Worm (Caenorhabditis elegans): ENCODE measurements around the gene W04E12.5.

The W04E12.5 gene

ce11 chrV:19743305-19743704 is 2.6 kb upstream of the W04E12.5 start, which contains the start of gene W04E12.4:
Gene W04E12.4 (plus strand): TSS chrV:19743605.
- TF ChIP-seq unc-130 (GFP tag; optimal IDR thresholded peaks at IDR 0.05) (no peak), ceh-28 (tag; optimal IDR thresholded peaks at IDR 0.05) (no peak), ceh-62 (tag; optimal IDR thresholded peaks at IDR 0.05) (no peak), ceh-82 (tag; optimal IDR thresholded peaks at IDR 0.05) (no peak), mdl-1 (tag; optimal IDR thresholded peaks at IDR 0.05) (no peak), spr-3 (GFP tag; optimal IDR thresholded peaks at IDR 0.05) (no peak), nhr-25 (tag; optimal IDR thresholded peaks at IDR 0.05; ENCODE audit: borderline replicate concordance, insufficient read depth) (no peak), lir-3 (tag; optimal IDR thresholded peaks at IDR 0.05) (no peak), spr-1 (tag; optimal IDR thresholded peaks at IDR 0.05) (no peak), lin-29 (GFP tag; IDR thresholded peaks at IDR 0.05) (no peak), vab-7 (GFP tag; IDR thresholded peaks at IDR 0.05) (no peak), D1046.2 (GFP tag; IDR thresholded peaks at IDR 0.05) (no peak), rbr-2 (tag; optimal IDR thresholded peaks at IDR 0.05) (no peak), nhr-41 (GFP tag; IDR thresholded peaks at IDR 0.05) (no peak), tra-1 (GFP tag; IDR thresholded peaks at IDR 0.05) (no peak)

ce11 chrV:19743794-19744193 is 2.2 kb upstream of the W04E12.5 start:
- TF ChIP-seq nhr-6 (tag; optimal IDR thresholded peaks at IDR 0.05) (no peak), php-3 (GFP tag; IDR thresholded peaks at IDR 0.05) (0 out of 2 replicates have a peak, but pooled peaks have one; percentile 23), set-16 (GFP tag; IDR thresholded peaks at IDR 0.05) (peak; percentile 55; the same call in 1 of the 2 replicates)

DNA sequence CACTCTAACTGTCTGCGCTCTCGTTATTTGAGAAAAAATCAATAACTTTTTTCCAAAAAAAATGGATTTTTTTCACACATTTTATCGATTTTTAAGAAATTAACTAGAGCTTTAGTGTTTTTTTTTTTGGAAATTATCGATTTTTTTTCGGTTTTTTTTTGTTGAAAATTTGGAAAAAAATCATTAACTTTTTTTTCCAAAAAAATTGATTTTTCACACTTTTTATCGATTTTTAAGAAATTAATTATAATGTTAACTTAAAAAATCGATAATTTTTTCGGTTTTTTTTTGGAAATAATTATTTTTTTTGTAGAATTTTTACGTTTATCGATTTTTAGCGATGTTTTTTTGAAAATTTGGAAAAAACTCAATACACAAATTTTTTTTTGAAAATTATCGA is 1.7 kb upstream of the W04E12.5 start:
- no peak for TF ChIP-seq ZK546.5 (tag; optimal IDR thresholded peaks at IDR 0.05)
- peak; percentile 76 for TF ChIP-seq ceh-28 (tag; optimal IDR thresholded peaks at IDR 0.05)
- no peak for TF ChIP-seq aly-2 (tag; optimal IDR thresholded peaks at IDR 0.05)

- 0 out of 2 replicates have a peak, but pooled peaks have one; percentile 33 for TF ChIP-seq php-3 (GFP tag; IDR thresholded peaks at IDR 0.05)
- TF ChIP-seq saeg-2 (GFP tag; IDR thresholded peaks at IDR 0.05), result no peak
- no peak for TF ChIP-seq sdz-12 (GFP tag; optimal IDR thresholded peaks at IDR 0.05)
- no peak for TF ChIP-seq hif-1 (tag; optimal IDR thresholded peaks at IDR 0.05)
- no peak for TF ChIP-seq ceh-44 (GFP tag; IDR thresholded peaks at IDR 0.05)
- no peak for TF ChIP-seq spr-3 (GFP tag; optimal IDR thresholded peaks at IDR 0.05)
Observed at ce11 chrV:19747144-19747543, 1.2 kb downstream of the W04E12.5 start.

- no peak for TF ChIP-seq daf-16 (GFP tag; optimal IDR thresholded peaks at IDR 0.05)
- peak; percentile 73 for TF ChIP-seq daf-16 (tag; optimal IDR thresholded peaks at IDR 0.05)
- no peak for TF ChIP-seq Y105C5A.15 (GFP tag; IDR thresholded peaks at IDR 0.05)
- TF ChIP-seq pqm-1 (tag; optimal IDR thresholded peaks at IDR 0.05), result peak; percentile 57
- TF ChIP-seq zip-11 (GFP tag; IDR thresholded peaks at IDR 0.05), result no peak
- TF ChIP-seq ces-1 (GFP tag; optimal IDR thresholded peaks at IDR 0.05), result no peak
- TF ChIP-seq fos-1 (tag; optimal IDR thresholded peaks at IDR 0.05), result no peak
- TF ChIP-seq cey-2 (tag; optimal IDR thresholded peaks at IDR 0.05; ENCODE audit: borderline replicate concordance, insufficient read depth), result no peak
- TF ChIP-seq nhr-28 (tag; optimal IDR thresholded peaks at IDR 0.05), result peak; percentile 57
- TF ChIP-seq dmd-6 (GFP tag; IDR thresholded peaks at IDR 0.05), result peak; percentile 84
- no peak for TF ChIP-seq aha-1 (tag)
- no peak for TF ChIP-seq zip-2 (tag; optimal IDR thresholded peaks at IDR 0.05)
- peak; percentile 20 for TF ChIP-seq dve-1 (tag; optimal IDR thresholded peaks at IDR 0.05; ENCODE audit: insufficient read depth)
- TF ChIP-seq hlh-11 (tag; optimal IDR thresholded peaks at IDR 0.05), result peak; percentile 46
- no peak for TF ChIP-seq mes-2 (tag; optimal IDR thresholded peaks at IDR 0.05; ENCODE audit: poor library complexity, severe bottlenecking)
Observed at ce11 chrV:19751124-19751523, 5.2 kb downstream of the W04E12.5 start, which contains the start of gene clec-49. Gene clec-49 (minus strand): TSS chrV:19751226.
